Worm (Caenorhabditis elegans): ENCODE results near the gene C36B7.6.

C36B7.6 gene

ce11 chrX:7076485-7076884 is 23.7 kb downstream of the C36B7.6 start:
- TF ChIP-seq daf-16 (GFP tag; optimal IDR thresholded peaks at IDR 0.05) (peak in 1 of 2 experiments; percentile 89), daf-16 (tag; optimal IDR thresholded peaks at IDR 0.05) (no peak), egl-43 (GFP tag; IDR thresholded peaks at IDR 0.05) (no peak), aha-1 (tag) (peak; percentile 51)

- no peak for TF ChIP-seq Y5F2A.4 (GFP tag; optimal IDR thresholded peaks at IDR 0.05)
- no peak for TF ChIP-seq nhr-11 (tag; optimal IDR thresholded peaks at IDR 0.05)
Observed at ce11 chrX:7075250-7075649, 24.9 kb downstream of the C36B7.6 start, which contains the start of gene B0403.6. TSS of gene B0403.6 (minus strand) at chrX:7075350.

- peak; percentile 67; the same call in 1 of the 2 replicates for TF ChIP-seq lin-29 (GFP tag; IDR thresholded peaks at IDR 0.05)
- TF ChIP-seq Y75B8A.6 (GFP tag; IDR thresholded peaks at IDR 0.05) = 0 out of 2 replicates have a peak, but pooled peaks have one; percentile 49
- TF ChIP-seq nhr-41 (GFP tag; IDR thresholded peaks at IDR 0.05) = peak; percentile 36; the same call in 1 of the 2 replicates
- TF ChIP-seq spr-3 (GFP tag; optimal IDR thresholded peaks at IDR 0.05) = no peak
- peak; percentile 95 for TF ChIP-seq mep-1 (tag; optimal IDR thresholded peaks at IDR 0.05)
- TF ChIP-seq F26F4.8 (GFP tag; conservative IDR thresholded peaks at IDR 0.05) = no peak
- TF ChIP-seq daf-12 (tag; optimal IDR thresholded peaks at IDR 0.05) = no peak
- peak; percentile 85 for TF ChIP-seq nhr-11 (tag; optimal IDR thresholded peaks at IDR 0.05)
- no peak for TF ChIP-seq pha-4 (GFP tag; IDR thresholded peaks at IDR 0.05)
- TF ChIP-seq pha-4 (tag; optimal IDR thresholded peaks at IDR 0.05) = no peak
- TF ChIP-seq set-16 (GFP tag; IDR thresholded peaks at IDR 0.05) = no peak
- TF ChIP-seq nhr-77 (tag; optimal IDR thresholded peaks at IDR 0.05) = peak; percentile 75
- TF ChIP-seq unc-62 (GFP tag; optimal IDR thresholded peaks at IDR 0.05 in 1 of 2) = no peak
- TF ChIP-seq unc-62 (tag; optimal IDR thresholded peaks at IDR 0.05) = no peak
- TF ChIP-seq ZK546.5 (tag; optimal IDR thresholded peaks at IDR 0.05) = no peak
- TF ChIP-seq rbr-2 (tag; optimal IDR thresholded peaks at IDR 0.05) = peak; percentile 89
- TF ChIP-seq lsy-2 (tag; optimal IDR thresholded peaks at IDR 0.05) = peak; percentile 81 to 93
- TF ChIP-seq snpc-1.2 (GFP tag; IDR thresholded peaks at IDR 0.05) = no peak
- TF ChIP-seq zip-2 (tag; optimal IDR thresholded peaks at IDR 0.05) = peak; percentile 50
- no peak for TF ChIP-seq cey-2 (tag; optimal IDR thresholded peaks at IDR 0.05; ENCODE audit: borderline replicate concordance, insufficient read depth)
- no peak for TF ChIP-seq ama-1 (optimal IDR thresholded peaks at IDR 0.05)
- TF ChIP-seq unc-39 (tag; optimal IDR thresholded peaks at IDR 0.05) = no peak
- peak; percentile 26 to 86 for TF ChIP-seq hif-1 (tag; optimal IDR thresholded peaks at IDR 0.05)
- TF ChIP-seq nhr-48 (tag; optimal IDR thresholded peaks at IDR 0.05) = peak; percentile 78
- TF ChIP-seq ceh-62 (tag; optimal IDR thresholded peaks at IDR 0.05) = no peak
- TF ChIP-seq jun-1 (tag; optimal IDR thresholded peaks at IDR 0.05) = peak; percentile 58
- peak; percentile 53 for TF ChIP-seq pqm-1 (tag; optimal IDR thresholded peaks at IDR 0.05)
- TF ChIP-seq nhr-25 (tag; optimal IDR thresholded peaks at IDR 0.05; ENCODE audit: borderline replicate concordance, insufficient read depth) = peak; percentile 73
- TF ChIP-seq mes-2 (tag; optimal IDR thresholded peaks at IDR 0.05; ENCODE audit: poor library complexity, severe bottlenecking) = peak; percentile 96
- TF ChIP-seq dmd-6 (GFP tag; IDR thresholded peaks at IDR 0.05) = peak; percentile 92
- TF ChIP-seq unc-130 (GFP tag; optimal IDR thresholded peaks at IDR 0.05) = peak; percentile 18
- peak; percentile 87 for TF ChIP-seq hmg-1.1 (GFP tag; IDR thresholded peaks at IDR 0.05)
- no peak for TF ChIP-seq nhr-237 (tag; optimal IDR thresholded peaks at IDR 0.05)
- peak; percentile 86 for TF ChIP-seq lin-15B (tag; optimal IDR thresholded peaks at IDR 0.05)
- peak; percentile 60 for TF ChIP-seq fkh-10 (GFP tag; optimal IDR thresholded peaks at IDR 0.05)
- 0 out of 2 replicates have a peak, but pooled peaks have one; percentile 39 for TF ChIP-seq mxl-2 (GFP tag; conservative IDR thresholded peaks at IDR 0.05)
- TF ChIP-seq F10B5.3 (tag; optimal IDR thresholded peaks at IDR 0.05) = peak; percentile 64
- no peak for TF ChIP-seq Y48G9A.11 (GFP tag; IDR thresholded peaks at IDR 0.05)
- no peak for TF ChIP-seq saeg-2 (GFP tag; IDR thresholded peaks at IDR 0.05)
- peak; percentile 94 for TF ChIP-seq hlh-11 (tag; optimal IDR thresholded peaks at IDR 0.05)
- TF ChIP-seq ctbp-1 (GFP tag; IDR thresholded peaks at IDR 0.05) = 0 out of 2 replicates have a peak, but pooled peaks have one; percentile 30
- no peak for TF ChIP-seq R02D3.7 (tag; optimal IDR thresholded peaks at IDR 0.05)
- TF ChIP-seq ZK337.2 (GFP tag; IDR thresholded peaks at IDR 0.05) = 0 out of 2 replicates have a peak, but pooled peaks have one; percentile 59
Observed at ce11 chrX:7068400-7068799, 31.7 kb downstream of the C36B7.6 start, which contains the start of gene pdi-6. TSS of gene pdi-6 (minus strand) at chrX:7068563.
